Worm (Caenorhabditis elegans) whole organism, L4 larva: ENCODE data around the gene C06G3.3.

Experiments used
- aha-1 ChIP-seq: fragments of 150-350 bp; peaks from one replicate; lab custom pipeline; 2014; ENCODE audit warnings: missing biosample characterization, missing genetic modification characterization
- ama-1 ChIP-seq: fragments of 150-350 bp; optimal IDR thresholded peaks from 2 replicates; lab custom pipeline; 2014; ENCODE audit warnings: inconsistent platforms, mixed read lengths
- ceh-82 ChIP-seq: sonication (generic microtip); optimal IDR thresholded peaks from 2 replicates; lab custom pipeline; 2017; ENCODE audit warnings: missing biosample characterization, missing genetic modification characterization
- cey-2 ChIP-seq: sonication (generic microtip); optimal IDR thresholded peaks from 3 replicates; lab custom pipeline; 2017; ENCODE audit warnings: missing genetic modification characterization, mild to moderate bottlenecking, missing compliant biosample characterization, antibody characterized with exemption, borderline replicate concordance; ENCODE audit not compliant: insufficient read depth
- daf-12 ChIP-seq: fragments of 150-350 bp; optimal IDR thresholded peaks from 2 replicates; lab custom pipeline; 2014; ENCODE audit warnings: missing biosample characterization, missing genetic modification reagents, missing genetic modification characterization
- dpl-1 ChIP-seq: fragments of 150-350 bp; optimal IDR thresholded peaks from 2 replicates; lab custom pipeline; 2014; ENCODE audit warnings: missing biosample characterization, missing genetic modification reagents, missing genetic modification characterization
- lin-38 ChIP-seq: fragments of 200-800 bp; sonication (Bioruptor generic); IDR thresholded peaks from 2 replicates; pipeline ENCODE4 v1.3.6; 2022; ENCODE audit warnings: missing genetic modification reagents, missing genetic modification characterization, missing compliant biosample characterization
- lir-3 ChIP-seq: sonication (generic microtip); optimal IDR thresholded peaks from 2 replicates; lab custom pipeline; 2016; ENCODE audit warnings: mild to moderate bottlenecking, missing genetic modification characterization, missing compliant biosample characterization
- lsy-2 ChIP-seq, 2 experiments: fragments of 150-350 bp in 1 of 2; sonication (generic microtip) in 1 of 2; optimal IDR thresholded peaks; 2 replicates each; lab custom pipeline; 2014 to 2017; ENCODE audit warnings: missing biosample characterization in 2 of 2, missing genetic modification characterization in 2 of 2
- mdl-1 ChIP-seq, 2 experiments: fragments of 150-350 bp in 1 of 2; sonication (generic microtip) in 1 of 2; optimal IDR thresholded peaks; 2 replicates each; lab custom pipeline; 2014 to 2017; ENCODE audit warnings: missing biosample characterization in 2 of 2, missing genetic modification characterization in 2 of 2
- nhr-77 ChIP-seq: fragments of 150-350 bp; optimal IDR thresholded peaks from 2 replicates; lab custom pipeline; 2014; ENCODE audit warnings: missing biosample characterization, missing genetic modification characterization
- pqm-1 ChIP-seq: sonication (generic microtip); optimal IDR thresholded peaks from 2 replicates; lab custom pipeline; 2017; ENCODE audit warnings: missing biosample characterization, missing genetic modification characterization
- unc-62 ChIP-seq, 3 experiments: fragments of 150-350 bp in 1 of 3; sonication (generic microtip); optimal IDR thresholded peaks in 2 of 3; peaks in 1 of 3; 1 replicate in 1 of 3; 2 replicates in 2 of 3; lab custom pipeline; 2014 to 2017; ENCODE audit warnings: missing biosample characterization in 3 of 3, missing genetic modification characterization in 3 of 3, missing genetic modification reagents in 3 of 3, missing genotype in 1 of 3

DNA sequence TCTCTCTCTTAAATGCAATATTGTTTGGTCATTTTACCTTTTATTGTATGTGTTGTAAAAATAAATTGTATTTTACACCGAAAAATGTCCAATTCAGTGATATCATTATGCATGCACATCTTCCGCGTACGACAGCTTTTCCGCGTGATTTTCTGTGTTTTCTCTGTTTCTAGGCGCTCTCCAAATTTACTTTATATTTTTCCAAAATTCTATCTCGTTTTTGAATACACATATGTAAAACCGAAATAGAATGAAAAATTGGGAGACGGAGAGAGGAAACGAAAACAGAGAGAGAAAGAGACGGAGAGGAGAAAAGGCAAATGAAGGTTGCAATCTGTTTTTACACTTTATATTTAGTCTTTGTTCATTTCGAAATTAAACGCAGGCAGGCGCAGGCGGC lies 19.4 kb upstream of the C06G3.3 start:
- TF ChIP-seq mdl-1 (tag; optimal IDR thresholded peaks at IDR 0.05; lab: Kevin White, UChicago) (peak in 1 of 2 experiments; percentile 60), ama-1 (no peak), aha-1 (tag; lab: Kevin White, UChicago) (peak; percentile 91), nhr-77 (peak; percentile 4), daf-12 (tag; lab: Kevin White, UChicago) (no peak), cey-2 (tag; lab: Kevin White, UChicago) (no peak), ceh-82 (tag; lab: Kevin White, UChicago) (no peak), lin-38 (GFP tag; lab: Robert Waterston, UW) (0 out of 2 replicates have a peak, but pooled peaks have one; percentile 14), lsy-2 (tag; optimal IDR thresholded peaks at IDR 0.05; lab: Kevin White, UChicago) (peak in 1 of 2 experiments; percentile 70), unc-62 (GFP tag; optimal IDR thresholded peaks at IDR 0.05 in 1 of 2; lab: Kevin White, UChicago) (no peak), unc-62 (tag; optimal IDR thresholded peaks at IDR 0.05; lab: Kevin White, UChicago) (no peak), dpl-1 (peak; percentile 9), lir-3 (tag; lab: Kevin White, UChicago) (no peak), pqm-1 (no peak)
